ENCODE assay signal across 6 worm cellular contexts in genomic region chrX:6256430-6256829, ce11.
A peak's percentile ranks its signal among the peaks of the same experiment; 100 is the strongest.
TF ChIP-seq lines count a peak whose summit lies in the region.

No protein-coding gene starts in this region.

TF ChIP-seq in whole organism, L1 larva, 84 proteins besides CTCF, POLR2A, EP300 and RAD21 (continues in another document):
- TF ChIP-seq ztf-11 (tag; optimal IDR thresholded peaks at IDR 0.05; lab: Kevin White, UChicago), result no peak
- peak; percentile 50 for TF ChIP-seq nhr-71 (tag; optimal IDR thresholded peaks at IDR 0.05; lab: Kevin White, UChicago)
- no peak for TF ChIP-seq fkh-10 (GFP tag; optimal IDR thresholded peaks at IDR 0.05; lab: Kevin White, UChicago)
- no peak for TF ChIP-seq blmp-1 (tag; optimal IDR thresholded peaks at IDR 0.05; lab: Kevin White, UChicago)
- TF ChIP-seq nhr-19 (GFP tag; conservative IDR thresholded peaks at IDR 0.05; lab: Robert Waterston, UW), result peak; percentile 11; the same call in 1 of the 2 replicates
- no peak for TF ChIP-seq ceh-90 (tag; optimal IDR thresholded peaks at IDR 0.05; lab: Kevin White, UChicago)
- peak; percentile 78 for TF ChIP-seq elt-2 (tag; optimal IDR thresholded peaks at IDR 0.05; lab: Kevin White, UChicago)
- peak; percentile 42 for TF ChIP-seq lin-14 (GFP tag; optimal IDR thresholded peaks at IDR 0.05; lab: Kevin White, UChicago)
- peak in 1 of 2 experiments; percentile 46 for TF ChIP-seq lsy-2 (tag; optimal IDR thresholded peaks at IDR 0.05; lab: Kevin White, UChicago)
- TF ChIP-seq rnt-1 (tag; optimal IDR thresholded peaks at IDR 0.05; lab: Kevin White, UChicago), result peak; percentile 47
- TF ChIP-seq nhr-20 (tag; optimal IDR thresholded peaks at IDR 0.05; lab: Kevin White, UChicago), result peak; percentile 73
- TF ChIP-seq ztf-4 (tag; optimal IDR thresholded peaks at IDR 0.05; lab: Kevin White, UChicago), result peak; percentile 31
- TF ChIP-seq lin-15B (tag; optimal IDR thresholded peaks at IDR 0.05; lab: Kevin White, UChicago), result no peak
- TF ChIP-seq lin-39 (tag; optimal IDR thresholded peaks at IDR 0.05; lab: Kevin White, UChicago), result no peak
- TF ChIP-seq fos-1 (tag; optimal IDR thresholded peaks at IDR 0.05; lab: Kevin White, UChicago), result peak; percentile 9

TF ChIP-seq in whole organism, L2 larva, 48 proteins besides CTCF, POLR2A, EP300 and RAD21:
- no peak for TF ChIP-seq egl-27 (tag; optimal IDR thresholded peaks at IDR 0.05; lab: Kevin White, UChicago)
- no peak for TF ChIP-seq ZK546.5 (tag; optimal IDR thresholded peaks at IDR 0.05; lab: Kevin White, UChicago)
- TF ChIP-seq sma-9 (GFP tag; optimal IDR thresholded peaks at IDR 0.05; lab: Kevin White, UChicago), result peak; percentile 80
- no peak for TF ChIP-seq sma-9 (tag; optimal IDR thresholded peaks at IDR 0.05; lab: Kevin White, UChicago)
- TF ChIP-seq nhr-11 (tag; optimal IDR thresholded peaks at IDR 0.05; lab: Kevin White, UChicago), result no peak
- TF ChIP-seq C34F6.9 (tag; optimal IDR thresholded peaks at IDR 0.05; lab: Kevin White, UChicago), result no peak
- TF ChIP-seq nhr-129 (tag; optimal IDR thresholded peaks at IDR 0.05; lab: Kevin White, UChicago), result peak; percentile 57
- no peak for TF ChIP-seq unc-39 (tag; optimal IDR thresholded peaks at IDR 0.05; lab: Kevin White, UChicago)
- TF ChIP-seq sma-3 (GFP tag; optimal IDR thresholded peaks at IDR 0.05; lab: Kevin White, UChicago), result peak; percentile 28
- no peak for TF ChIP-seq skn-1 (tag; optimal IDR thresholded peaks at IDR 0.05; lab: Kevin White, UChicago)
- TF ChIP-seq crh-2 (tag; optimal IDR thresholded peaks at IDR 0.05; lab: Kevin White, UChicago), result peak; percentile 25
- no peak for TF ChIP-seq gmeb-1 (tag; optimal IDR thresholded peaks at IDR 0.05; lab: Kevin White, UChicago)
- TF ChIP-seq fos-1 (tag; optimal IDR thresholded peaks at IDR 0.05; lab: Kevin White, UChicago), result no peak
- no peak for TF ChIP-seq ceh-16 (tag; optimal IDR thresholded peaks at IDR 0.05; lab: Kevin White, UChicago)
- TF ChIP-seq F13H6.1 (tag; optimal IDR thresholded peaks at IDR 0.05; lab: Kevin White, UChicago), result peak; percentile 32

TF ChIP-seq in whole organism, L3 larva, 47 proteins besides CTCF, POLR2A, EP300 and RAD21:
- TF ChIP-seq jun-1 (tag; optimal IDR thresholded peaks at IDR 0.05; lab: Kevin White, UChicago) (peak; percentile 38), aly-2 (tag; optimal IDR thresholded peaks at IDR 0.05; lab: Kevin White, UChicago) (no peak), nhr-28 (tag; optimal IDR thresholded peaks at IDR 0.05; lab: Kevin White, UChicago) (no peak), nhr-23 (tag; optimal IDR thresholded peaks at IDR 0.05; lab: Kevin White, UChicago) (no peak), pqm-1 (tag; optimal IDR thresholded peaks at IDR 0.05; lab: Kevin White, UChicago) (peak; percentile 89), ztf-11 (tag; optimal IDR thresholded peaks at IDR 0.05; lab: Kevin White, UChicago) (no peak), ceh-28 (tag; optimal IDR thresholded peaks at IDR 0.05; lab: Kevin White, UChicago) (no peak), ama-1 (optimal IDR thresholded peaks at IDR 0.05; lab: Kevin White, UChicago) (peak; percentile 51), pha-4 (tag; optimal IDR thresholded peaks at IDR 0.05; lab: Kevin White, UChicago) (peak; percentile 54), nfya-1 (tag; optimal IDR thresholded peaks at IDR 0.05; lab: Kevin White, UChicago; ENCODE audit: insufficient read depth) (peak; percentile 52), nhr-76 (tag; optimal IDR thresholded peaks at IDR 0.05; lab: Kevin White, UChicago) (no peak), nhr-67 (tag; optimal IDR thresholded peaks at IDR 0.05; lab: Kevin White, UChicago) (no peak), elt-2 (tag; optimal IDR thresholded peaks at IDR 0.05; lab: Kevin White, UChicago) (peak; percentile 92), nhr-43 (tag; optimal IDR thresholded peaks at IDR 0.05; lab: Kevin White, UChicago; ENCODE audit: poor library complexity, severe bottlenecking) (no peak), skn-1 (tag; optimal IDR thresholded peaks at IDR 0.05; lab: Kevin White, UChicago) (no peak)

TF ChIP-seq in whole organism, L4 larva, 104 proteins besides CTCF, POLR2A, EP300 and RAD21 (continues in another document):
- TF ChIP-seq F26F4.8 (GFP tag; conservative IDR thresholded peaks at IDR 0.05; lab: Robert Waterston, UW) (no peak), set-16 (GFP tag; IDR thresholded peaks at IDR 0.05; lab: Robert Waterston, UW) (no peak), hlh-11 (tag; optimal IDR thresholded peaks at IDR 0.05; lab: Kevin White, UChicago) (peak; percentile 63), snpc-4 (tag; optimal IDR thresholded peaks at IDR 0.05; lab: Kevin White, UChicago) (no peak), daf-12 (tag; optimal IDR thresholded peaks at IDR 0.05; lab: Kevin White, UChicago) (no peak), lin-15B (tag; optimal IDR thresholded peaks at IDR 0.05; lab: Kevin White, UChicago) (no peak), ztf-7 (tag; optimal IDR thresholded peaks at IDR 0.05; lab: Kevin White, UChicago) (no peak), zip-11 (GFP tag; IDR thresholded peaks at IDR 0.05; lab: Robert Waterston, UW) (no peak), F37D6.2 (tag; optimal IDR thresholded peaks at IDR 0.05; lab: Kevin White, UChicago) (no peak), lin-1 (GFP tag; IDR thresholded peaks at IDR 0.05; lab: Robert Waterston, UW) (peak; percentile 42), zfp-3 (GFP tag; conservative IDR thresholded peaks at IDR 0.05; lab: Robert Waterston, UW) (no peak), nhr-42 (GFP tag; IDR thresholded peaks at IDR 0.05; lab: Robert Waterston, UW) (no peak), madf-9 (GFP tag; conservative IDR thresholded peaks at IDR 0.05; lab: Robert Waterston, UW) (no peak), mxl-3 (GFP tag; optimal IDR thresholded peaks at IDR 0.05; lab: Kevin White, UChicago) (no peak), nhr-48 (tag; optimal IDR thresholded peaks at IDR 0.05; lab: Kevin White, UChicago) (peak; percentile 17), vab-7 (GFP tag; IDR thresholded peaks at IDR 0.05; lab: Robert Waterston, UW) (no peak), lsy-2 (tag; optimal IDR thresholded peaks at IDR 0.05; lab: Kevin White, UChicago) (no peak), daf-8 (GFP tag; IDR thresholded peaks at IDR 0.05; lab: Robert Waterston, UW) (no peak), ZK337.2 (GFP tag; IDR thresholded peaks at IDR 0.05; lab: Robert Waterston, UW) (no peak)

TF ChIP-seq in whole organism, late embryonic, 69 proteins besides CTCF, POLR2A, EP300 and RAD21:
- TF ChIP-seq elt-2 (tag; optimal IDR thresholded peaks at IDR 0.05; lab: Kevin White, UChicago), result peak; percentile 58
- TF ChIP-seq ceh-19 (GFP tag; optimal IDR thresholded peaks at IDR 0.05; lab: Kevin White, UChicago), result no peak

TF ChIP-seq in whole organism, young adult, 124 proteins besides CTCF, POLR2A, EP300 and RAD21:
- TF ChIP-seq ama-1 (optimal IDR thresholded peaks at IDR 0.05; lab: Kevin White, UChicago), result peak; percentile 65
- TF ChIP-seq ama-1 (GFP tag; optimal IDR thresholded peaks at IDR 0.05; lab: Kevin White, UChicago), result no peak
- TF ChIP-seq nfyb-1 (GFP tag; IDR thresholded peaks at IDR 0.05; lab: Robert Waterston, UW), result peak; percentile 52
- TF ChIP-seq nhr-80 (tag; optimal IDR thresholded peaks at IDR 0.05; lab: Kevin White, UChicago), result peak; percentile 50
- no peak for TF ChIP-seq ccch-3 (GFP tag; optimal IDR thresholded peaks at IDR 0.05; lab: Kevin White, UChicago)
- no peak for TF ChIP-seq F39B2.1 (GFP tag; IDR thresholded peaks at IDR 0.05; lab: Robert Waterston, UW)
- TF ChIP-seq madf-3 (GFP tag; IDR thresholded peaks at IDR 0.05; lab: Robert Waterston, UW), result 0 out of 2 replicates have a peak, but pooled peaks have one; percentile 15
- 0 out of 2 replicates have a peak, but pooled peaks have one; percentile 4 for TF ChIP-seq dox-1 (GFP tag; IDR thresholded peaks at IDR 0.05; lab: Robert Waterston, UW)
- TF ChIP-seq hmg-1.2 (GFP tag; IDR thresholded peaks at IDR 0.05; lab: Robert Waterston, UW), result no peak
- TF ChIP-seq egl-44 (GFP tag; IDR thresholded peaks at IDR 0.05; lab: Robert Waterston, UW), result 0 out of 2 replicates have a peak, but pooled peaks have one; percentile 8
- TF ChIP-seq somi-1 (GFP tag; optimal IDR thresholded peaks at IDR 0.05; lab: Kevin White, UChicago), result no peak
- no peak for TF ChIP-seq cebp-1 (GFP tag; IDR thresholded peaks at IDR 0.05; lab: Robert Waterston, UW)
- TF ChIP-seq cebp-1 (tag; optimal IDR thresholded peaks at IDR 0.05; lab: Kevin White, UChicago), result peak; percentile 25
